Worm (Caenorhabditis elegans) whole organism, early embryonic: ENCODE data around the gene cysl-3.

ENCODE experiments used
- B0310.2 ChIP-seq: sonication (generic microtip); optimal IDR thresholded peaks from 2 replicates; lab custom pipeline; 2016; ENCODE audit warnings: mild to moderate bottlenecking, missing genetic modification characterization, missing compliant biosample characterization
- F13C5.2 ChIP-seq: sonication (generic microtip); optimal IDR thresholded peaks from 2 replicates; lab custom pipeline; 2017; ENCODE audit warnings: mild to moderate bottlenecking, missing genetic modification characterization, inconsistent platforms, missing compliant biosample characterization
- aly-1 ChIP-seq: sonication (generic microtip); optimal IDR thresholded peaks from 2 replicates; lab custom pipeline; 2016; ENCODE audit warnings: missing genetic modification characterization, missing compliant biosample characterization
- ama-1 ChIP-seq: fragments of 150-350 bp; optimal IDR thresholded peaks from 2 replicates; lab custom pipeline; 2014
- ceh-13 ChIP-seq: fragments of 200-800 bp; sonication (Bioruptor generic); optimal IDR thresholded peaks from 2 replicates; lab custom pipeline; 2018; ENCODE audit warnings: mild to moderate bottlenecking, missing genetic modification characterization, missing compliant biosample characterization
- ceh-36 ChIP-seq: sonication (generic microtip); optimal IDR thresholded peaks from 2 replicates; lab custom pipeline; 2016; ENCODE audit warnings: missing genetic modification characterization, inconsistent platforms, missing compliant biosample characterization
- ets-7 ChIP-seq: sonication (generic microtip); optimal IDR thresholded peaks from 2 replicates; lab custom pipeline; 2016; ENCODE audit warnings: missing genotype, missing genetic modification characterization, missing compliant biosample characterization
- flt-1 ChIP-seq: fragments of 200-800 bp; sonication (Bioruptor generic); IDR thresholded peaks from 2 replicates; pipeline ENCODE4 v1.3.6; 2022; ENCODE audit warnings: missing genetic modification characterization, missing compliant biosample characterization
- hmbx-1 ChIP-seq: sonication (generic microtip); optimal IDR thresholded peaks from 2 replicates; lab custom pipeline; 2016; ENCODE audit warnings: mild to moderate bottlenecking, missing genetic modification characterization, missing compliant biosample characterization
- hmg-4 ChIP-seq: fragments of 200-800 bp; sonication (Bioruptor generic); optimal IDR thresholded peaks from 2 replicates; lab custom pipeline; 2018; ENCODE audit warnings: mild to moderate bottlenecking, missing genetic modification characterization, missing compliant biosample characterization
- hnd-1 ChIP-seq: sonication (generic microtip); optimal IDR thresholded peaks from 2 replicates; lab custom pipeline; 2016; ENCODE audit warnings: missing genetic modification characterization, missing compliant biosample characterization
- pes-1 ChIP-seq: fragments of 200-800 bp; sonication (Bioruptor generic); IDR thresholded peaks from 2 replicates; pipeline ENCODE4 v1.3.6; 2022; ENCODE audit warnings: missing genetic modification reagents, missing genetic modification characterization, missing compliant biosample characterization
- scrt-1 ChIP-seq: fragments of 200-800 bp; sonication (Bioruptor generic); IDR thresholded peaks from 2 replicates; pipeline ENCODE4 v1.3.6; 2022; ENCODE audit warnings: missing genetic modification characterization, missing compliant biosample characterization
- sea-1 ChIP-seq: fragments of 200-800 bp; sonication (Bioruptor generic); conservative IDR thresholded peaks from 2 replicates; pipeline ENCODE4 v1.3.6; 2022; ENCODE audit warnings: missing genetic modification characterization, missing compliant biosample characterization
- tbx-11 ChIP-seq: fragments of 200-800 bp; sonication (Bioruptor generic); IDR thresholded peaks from 2 replicates; pipeline ENCODE4 v1.3.6; 2022; ENCODE audit warnings: missing genetic modification characterization, missing compliant biosample characterization
- tbx-37 ChIP-seq: fragments of 200-800 bp; sonication (Bioruptor generic); conservative IDR thresholded peaks from 2 replicates; pipeline ENCODE4 v1.3.6; 2022; ENCODE audit warnings: missing genetic modification reagents, missing genetic modification characterization, missing compliant biosample characterization
- tra-4 ChIP-seq: sonication (generic microtip); optimal IDR thresholded peaks from 2 replicates; lab custom pipeline; 2017; ENCODE audit warnings: missing genetic modification characterization, missing compliant biosample characterization

Gene cysl-3

DNA sequence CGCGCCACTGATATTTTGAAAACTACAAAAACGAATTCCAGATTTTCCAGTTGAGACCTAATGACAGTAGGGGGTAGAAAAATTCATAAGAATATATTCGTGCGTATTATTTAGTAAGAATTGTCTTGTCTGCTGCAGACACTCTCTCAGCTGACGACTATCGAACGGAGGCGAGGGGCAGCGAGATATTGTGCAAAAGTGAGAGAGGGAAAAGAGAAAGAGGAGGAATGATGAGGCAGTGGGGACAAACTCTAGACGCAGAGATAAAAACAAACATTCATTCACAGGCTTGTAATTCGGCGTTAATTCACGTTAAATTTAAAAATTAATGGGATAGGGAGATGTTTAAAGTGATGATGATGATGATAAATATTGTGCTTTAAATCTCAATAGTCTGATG lies 19.0 kb downstream of the cysl-3 start, which contains the start of gene gid-7:
Gene gid-7 (minus strand): TSS at position 188 of the 400 bp plus-strand sequence.
- no peak for TF ChIP-seq aly-1 (tag; lab: Kevin White, UChicago)
- TF ChIP-seq pes-1 (GFP tag; lab: Robert Waterston, UW) = no peak
- TF ChIP-seq ama-1 (lab: Kevin White, UChicago) = no peak
- no peak for TF ChIP-seq F13C5.2
- no peak for TF ChIP-seq sea-1 (GFP tag; lab: Robert Waterston, UW)
- TF ChIP-seq scrt-1 (GFP tag; lab: Robert Waterston, UW) = no peak
- no peak for TF ChIP-seq flt-1
- no peak for TF ChIP-seq hmbx-1 (tag; lab: Kevin White, UChicago)

DNA sequence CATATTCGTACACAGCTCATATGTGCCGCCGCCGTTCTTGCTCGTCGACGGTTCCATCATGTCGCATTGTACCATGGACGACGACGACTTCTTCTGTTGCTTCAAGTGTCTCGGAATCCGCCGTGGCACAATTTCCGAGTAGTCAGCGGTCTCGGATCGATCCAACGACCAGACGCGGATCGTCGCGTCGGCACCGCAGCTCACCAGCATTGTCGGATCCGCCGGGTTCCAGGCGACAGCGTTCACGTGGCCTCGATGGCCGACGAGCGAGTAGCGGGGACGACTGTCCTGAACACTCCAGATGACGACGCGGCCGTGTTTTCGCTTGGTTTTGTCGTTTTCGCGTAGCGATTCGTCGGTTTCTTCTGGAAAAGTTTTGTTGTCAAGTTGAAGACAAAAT lies 25.6 kb downstream of the cysl-3 start:
- no peak for TF ChIP-seq tbx-11 (GFP tag; lab: Robert Waterston, UW)
- no peak for TF ChIP-seq ceh-13 (GFP tag; lab: Kevin White, UChicago)
- no peak for TF ChIP-seq hmg-4 (GFP tag; lab: Kevin White, UChicago)
- TF ChIP-seq flt-1 = no peak
- no peak for TF ChIP-seq ceh-36 (tag; lab: Kevin White, UChicago)
- TF ChIP-seq B0310.2 (tag; lab: Kevin White, UChicago) = no peak
- TF ChIP-seq ama-1 (lab: Kevin White, UChicago) = no peak

DNA sequence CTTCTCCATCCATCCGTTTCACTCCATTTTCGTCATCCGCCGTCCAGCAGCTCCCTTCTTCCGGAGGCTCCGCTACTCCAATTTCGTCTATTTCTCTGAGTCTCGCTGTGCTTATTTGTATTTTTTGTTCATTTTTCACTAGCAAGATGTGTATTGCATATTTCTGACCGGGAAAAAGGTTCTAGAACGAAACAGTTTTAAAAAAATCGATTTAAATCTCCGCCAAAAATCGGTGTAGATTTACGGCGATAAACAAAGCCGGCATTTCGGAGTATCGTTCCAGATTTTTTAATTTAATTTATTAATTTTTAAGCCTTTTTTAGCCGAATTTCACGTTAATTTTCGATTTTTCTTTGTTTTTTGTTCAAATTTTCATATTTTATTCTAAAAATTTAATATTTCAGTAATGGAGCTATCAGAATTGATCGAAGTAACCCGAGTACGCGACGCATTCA lies 32.7 kb downstream of the cysl-3 start, which contains the start of gene mtm-9:
Gene mtm-9 (plus strand): TSS at position 405 of the 455 bp plus-strand sequence.
- TF ChIP-seq hmg-4 (GFP tag; lab: Kevin White, UChicago) (no peak), tra-4 (tag; lab: Kevin White, UChicago) (no peak), ceh-13 (GFP tag; lab: Kevin White, UChicago) (no peak), B0310.2 (tag; lab: Kevin White, UChicago) (no peak)

DNA sequence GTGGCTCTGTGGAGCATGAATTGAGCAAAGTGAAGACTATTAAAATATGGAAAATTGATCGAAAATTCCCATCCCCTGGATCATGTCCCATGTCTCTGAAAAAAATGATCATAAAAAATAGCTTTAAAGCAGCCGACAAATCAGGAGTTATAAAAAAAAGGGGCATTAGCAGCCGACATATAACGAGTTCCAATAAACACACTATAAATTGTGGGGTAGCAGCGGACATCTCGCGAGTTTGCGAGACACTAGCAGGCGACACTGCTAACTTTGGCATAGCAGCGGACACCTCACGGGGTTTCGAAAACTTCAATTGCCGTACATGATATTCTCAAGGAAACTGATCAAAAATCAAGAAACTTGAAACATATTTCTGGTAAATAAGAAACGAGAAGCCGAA lies 36.6 kb downstream of the cysl-3 start, which contains the start of gene hpo-36:
Gene hpo-36 (minus strand): TSS at position 101 of the 400 bp plus-strand sequence.
- TF ChIP-seq pes-1 (GFP tag; lab: Robert Waterston, UW) (no peak), scrt-1 (GFP tag; lab: Robert Waterston, UW) (no peak), tra-4 (tag; lab: Kevin White, UChicago) (no peak), ama-1 (lab: Kevin White, UChicago) (no peak), hnd-1 (tag; lab: Kevin White, UChicago) (no peak), ets-7 (tag; lab: Kevin White, UChicago) (no peak), ceh-36 (tag; lab: Kevin White, UChicago) (no peak), hmbx-1 (tag; lab: Kevin White, UChicago) (no peak), tbx-37 (GFP tag; lab: Robert Waterston, UW) (no peak), B0310.2 (tag; lab: Kevin White, UChicago) (no peak), aly-1 (tag; lab: Kevin White, UChicago) (no peak), hmg-4 (GFP tag; lab: Kevin White, UChicago) (no peak), sea-1 (GFP tag; lab: Robert Waterston, UW) (no peak), F13C5.2 (no peak), ceh-13 (GFP tag; lab: Kevin White, UChicago) (no peak), tbx-11 (GFP tag; lab: Robert Waterston, UW) (no peak), flt-1 (no peak)

DNA sequence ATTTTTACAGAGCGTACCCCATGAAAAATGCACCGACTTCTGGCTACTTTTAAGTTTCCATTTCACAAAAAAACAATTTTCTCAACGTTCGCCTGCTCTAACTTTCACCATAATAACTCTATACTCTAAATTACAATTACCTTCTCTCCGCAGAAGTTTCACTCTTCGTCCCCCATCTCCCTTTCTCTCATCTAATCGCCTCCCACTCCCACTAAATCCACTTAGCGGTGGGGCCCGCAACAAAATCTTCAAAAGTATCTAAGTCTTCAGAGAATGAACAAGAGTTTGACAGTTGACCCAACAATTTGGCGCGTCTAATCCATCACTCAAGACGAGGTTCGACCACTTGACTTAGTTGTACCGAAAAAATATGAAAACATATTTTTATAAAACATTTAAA lies 37.5 kb downstream of the cysl-3 start:
- TF ChIP-seq ets-7 (tag; lab: Kevin White, UChicago) (no peak), pes-1 (GFP tag; lab: Robert Waterston, UW) (no peak), F13C5.2 (no peak), sea-1 (GFP tag; lab: Robert Waterston, UW) (no peak), tbx-11 (GFP tag; lab: Robert Waterston, UW) (no peak), ama-1 (lab: Kevin White, UChicago) (no peak), ceh-13 (GFP tag; lab: Kevin White, UChicago) (no peak), ceh-36 (tag; lab: Kevin White, UChicago) (no peak)

DNA sequence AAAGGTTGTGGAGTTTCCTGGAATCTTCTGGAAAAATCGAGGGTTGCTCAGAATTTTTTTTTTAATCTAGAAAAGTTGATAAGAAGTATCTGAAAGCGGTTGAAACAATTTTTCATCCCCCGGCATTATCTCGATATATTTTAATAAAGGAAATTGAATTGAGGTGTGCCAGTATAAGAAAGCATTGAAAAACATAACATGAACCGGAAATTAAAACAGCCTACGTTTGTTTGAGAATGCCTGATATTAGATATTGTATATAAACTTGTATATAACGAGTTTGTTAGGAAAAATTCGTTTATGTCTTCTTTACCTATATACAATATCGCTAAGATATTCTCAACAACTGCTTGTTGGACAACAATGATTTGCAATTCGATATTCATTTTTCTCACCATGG lies 51.2 kb downstream of the cysl-3 start, which contains the start of gene str-30:
Gene str-30 (plus strand): TSS at position 301 of the 400 bp plus-strand sequence.
- TF ChIP-seq B0310.2 (tag; lab: Kevin White, UChicago) = no peak
- no peak for TF ChIP-seq hmbx-1 (tag; lab: Kevin White, UChicago)
- no peak for TF ChIP-seq hmg-4 (GFP tag; lab: Kevin White, UChicago)
- TF ChIP-seq ceh-36 (tag; lab: Kevin White, UChicago) = no peak
- TF ChIP-seq scrt-1 (GFP tag; lab: Robert Waterston, UW) = no peak
